Worm (Caenorhabditis elegans) whole organism, late embryonic: ENCODE data around the gene Y45F10B.59.
"Not testable (repeated sequence)": the region's sequence is repeated elsewhere in the genome, so short reads cannot be mapped to it uniquely, and the experiment has no call there.

ENCODE experiments used
- Y22D7AL.16 ChIP-seq: sonication (generic microtip); optimal IDR thresholded peaks from 2 replicates; lab custom pipeline; 2016; ENCODE audit warnings: missing genetic modification characterization, missing compliant biosample characterization
- ama-1 ChIP-seq: fragments of 150-350 bp; optimal IDR thresholded peaks from 2 replicates; lab custom pipeline; 2014
- ceh-2 ChIP-seq: sonication (generic microtip); optimal IDR thresholded peaks from 2 replicates; lab custom pipeline; 2016; ENCODE audit warnings: missing genotype, missing genetic modification characterization, missing compliant biosample characterization
- dmd-4 ChIP-seq: sonication (generic microtip); optimal IDR thresholded peaks from 2 replicates; lab custom pipeline; 2016; ENCODE audit warnings: borderline replicate concordance, missing genetic modification characterization, missing compliant biosample characterization
- dve-1 ChIP-seq: sonication (generic microtip); optimal IDR thresholded peaks from 2 replicates; lab custom pipeline; 2017; ENCODE audit warnings: antibody characterized with exemption, mild to moderate bottlenecking, missing genetic modification characterization, missing compliant biosample characterization
- elt-4 ChIP-seq: sonication (generic microtip); optimal IDR thresholded peaks from 2 replicates; lab custom pipeline; 2016; ENCODE audit warnings: missing genetic modification characterization, missing compliant biosample characterization
- ets-4 ChIP-seq: sonication (generic microtip); optimal IDR thresholded peaks from 2 replicates; lab custom pipeline; 2016; ENCODE audit warnings: missing genetic modification characterization, missing compliant biosample characterization
- hlh-30 ChIP-seq: sonication (generic microtip); optimal IDR thresholded peaks from 2 replicates; lab custom pipeline; 2017; ENCODE audit warnings: antibody characterized with exemption, missing genetic modification characterization, missing compliant biosample characterization; ENCODE audit not compliant: insufficient read depth
- nhr-11 ChIP-seq: fragments of 150-350 bp; optimal IDR thresholded peaks from 2 replicates; lab custom pipeline; 2014; ENCODE audit warnings: missing biosample characterization, missing genetic modification characterization
- pha-4 ChIP-seq: fragments of 150-350 bp; optimal IDR thresholded peaks from 2 replicates; lab custom pipeline; 2018; ENCODE audit warnings: missing biosample characterization, missing genetic modification reagents, missing genetic modification characterization
- sdc-2 ChIP-seq: sonication (generic microtip); optimal IDR thresholded peaks from 2 replicates; lab custom pipeline; 2016; ENCODE audit warnings: missing genotype, missing genetic modification characterization, missing compliant biosample characterization
- ttx-3 ChIP-seq: sonication (generic microtip); optimal IDR thresholded peaks from 2 replicates; lab custom pipeline; 2016; ENCODE audit warnings: missing genetic modification reagents, missing genetic modification characterization, missing compliant biosample characterization
- unc-55 ChIP-seq: sonication (generic microtip); optimal IDR thresholded peaks from 2 replicates; lab custom pipeline; 2017; ENCODE audit warnings: missing biosample characterization, missing genetic modification reagents, missing genetic modification characterization

- TF ChIP-seq ttx-3 (tag; lab: Kevin White, UChicago); pha-4 (tag; lab: Kevin White, UChicago); dve-1; dmd-4 (tag; lab: Kevin White, UChicago); nhr-11 (tag; lab: Kevin White, UChicago); Y22D7AL.16 (tag; lab: Kevin White, UChicago); unc-55 (GFP tag; lab: Kevin White, UChicago); ets-4 (tag; lab: Kevin White, UChicago); ceh-2 (tag; lab: Kevin White, UChicago); hlh-30 (tag; lab: Kevin White, UChicago); sdc-2 (tag; lab: Kevin White, UChicago); ama-1; elt-4 (tag; lab: Kevin White, UChicago): not testable (repeated sequence)
These were observed 23.5 kb upstream of the Y45F10B.59 start, which contains the start of gene sru-16 for ce11 chrIV:13578953-13579352.
